Worm (Caenorhabditis elegans) whole organism, L1 larva: ENCODE data around the gene C23G10.1.

Experiments used
- C04F5.9 ChIP-seq: sonication (generic microtip); optimal IDR thresholded peaks from 2 replicates; lab custom pipeline; 2016; ENCODE audit warnings: missing genetic modification characterization, missing compliant biosample characterization
- Y116A8C.19 ChIP-seq: sonication (generic microtip); optimal IDR thresholded peaks from 2 replicates; lab custom pipeline; 2016; ENCODE audit warnings: missing compliant biosample characterization, missing genetic modification characterization, borderline replicate concordance
- aha-1 ChIP-seq: fragments of 150-350 bp; optimal IDR thresholded peaks from 2 replicates; lab custom pipeline; 2014; ENCODE audit warnings: missing biosample characterization, missing genetic modification characterization
- alr-1 ChIP-seq: fragments of 200-800 bp; sonication (Bioruptor generic); optimal IDR thresholded peaks from 2 replicates; lab custom pipeline; 2018; ENCODE audit warnings: borderline replicate concordance, mild to moderate bottlenecking, missing genetic modification characterization, missing compliant biosample characterization
- ama-1 ChIP-seq: fragments of 150-350 bp; optimal IDR thresholded peaks from 2 replicates; lab custom pipeline; 2014
- blmp-1 ChIP-seq: fragments of 150-350 bp; optimal IDR thresholded peaks from 2 replicates; lab custom pipeline; 2014; ENCODE audit warnings: missing biosample characterization, missing genetic modification characterization
- ceh-63 ChIP-seq: fragments of 200-800 bp; sonication (Bioruptor generic); optimal IDR thresholded peaks from 2 replicates; lab custom pipeline; 2018; ENCODE audit warnings: mild to moderate bottlenecking, missing genetic modification characterization, missing compliant biosample characterization
- ceh-8 ChIP-seq: fragments of 200-800 bp; sonication (Bioruptor generic); optimal IDR thresholded peaks from 2 replicates; lab custom pipeline; 2018; ENCODE audit warnings: mild to moderate bottlenecking, missing genetic modification characterization, moderate library complexity, missing compliant biosample characterization
- ceh-82 ChIP-seq, 3 experiments: fragments of 150-350 bp in 1 of 3; sonication (generic microtip) in 2 of 3; optimal IDR thresholded peaks; 2 replicates each; lab custom pipeline; 2014 to 2017; ENCODE audit warnings: missing biosample characterization in 3 of 3, missing genetic modification characterization in 3 of 3
- efl-1 ChIP-seq, 4 experiments: fragments of 150-350 bp; optimal IDR thresholded peaks in 3 of 4; peaks in 1 of 4; 1 replicate in 1 of 4; 2 replicates in 3 of 4; lab custom pipeline; 2014; ENCODE audit warnings: missing biosample characterization in 2 of 4, missing genetic modification characterization in 2 of 4, missing genetic modification reagents in 2 of 4
- egl-13 ChIP-seq: sonication (generic microtip); optimal IDR thresholded peaks from 2 replicates; lab custom pipeline; 2016; ENCODE audit warnings: missing genotype, missing genetic modification reagents, missing genetic modification characterization, missing compliant biosample characterization
- egl-27 ChIP-seq, 2 experiments: fragments of 150-350 bp in 1 of 2; sonication (generic microtip); optimal IDR thresholded peaks; 3 replicates each; lab custom pipeline; 2017 to 2018; ENCODE audit warnings: missing biosample characterization in 2 of 2, missing genetic modification characterization in 2 of 2, missing genetic modification reagents in 2 of 2
- elt-2 ChIP-seq: sonication (generic microtip); optimal IDR thresholded peaks from 2 replicates; lab custom pipeline; 2016; ENCODE audit warnings: missing genetic modification characterization, mild to moderate bottlenecking, inconsistent platforms, missing compliant biosample characterization, missing genetic modification reagents
- elt-3 ChIP-seq, 6 experiments: fragments of 150-350 bp in 1 of 6; sonication (generic microtip); optimal IDR thresholded peaks; 2 replicates each; lab custom pipeline; 2017 to 2018; ENCODE audit warnings: missing biosample characterization in 6 of 6, missing genetic modification characterization in 6 of 6, inconsistent platforms in 1 of 6
- fkh-10 ChIP-seq: sonication (generic microtip); optimal IDR thresholded peaks from 2 replicates; lab custom pipeline; 2017; ENCODE audit warnings: missing biosample characterization, missing genetic modification reagents, missing genetic modification characterization
- fkh-4 ChIP-seq: sonication (generic microtip); optimal IDR thresholded peaks from 2 replicates; lab custom pipeline; 2016; ENCODE audit warnings: missing compliant biosample characterization, missing genetic modification characterization, borderline replicate concordance
- grh-1 ChIP-seq: fragments of 200-800 bp; sonication (Bioruptor generic); IDR thresholded peaks from 2 replicates; pipeline ENCODE4 v1.3.6; 2022; ENCODE audit warnings: missing genetic modification reagents, missing genetic modification characterization, missing compliant biosample characterization
- hlh-17 ChIP-seq: fragments of 200-800 bp; sonication (Bioruptor generic); optimal IDR thresholded peaks from 2 replicates; lab custom pipeline; 2018; ENCODE audit warnings: missing genetic modification characterization, mild to moderate bottlenecking, missing compliant biosample characterization, moderate library complexity, borderline replicate concordance
- isw-1 ChIP-seq: fragments of 200-800 bp; sonication (Bioruptor generic); IDR thresholded peaks from 2 replicates; pipeline ENCODE4 v1.3.6; 2022; ENCODE audit warnings: missing genetic modification characterization, missing compliant biosample characterization
- jun-1 ChIP-seq: fragments of 150-350 bp; optimal IDR thresholded peaks from 2 replicates; lab custom pipeline; 2014; ENCODE audit warnings: missing biosample characterization, missing genetic modification reagents, missing genetic modification characterization
- lin-15B ChIP-seq: fragments of 150-350 bp; sonication (generic microtip); optimal IDR thresholded peaks from 3 replicates; lab custom pipeline; 2014; ENCODE audit warnings: missing biosample characterization, missing genetic modification characterization
- lir-3 ChIP-seq: sonication (generic microtip); optimal IDR thresholded peaks from 2 replicates; lab custom pipeline; 2016; ENCODE audit warnings: mild to moderate bottlenecking, missing genetic modification characterization, moderate library complexity, missing compliant biosample characterization; ENCODE audit not compliant: poor library complexity
- mdl-1 ChIP-seq, 2 experiments: fragments of 150-350 bp; optimal IDR thresholded peaks; 2 replicates each; lab custom pipeline; 2014 to 2017; ENCODE audit warnings: missing biosample characterization in 2 of 2, missing genetic modification characterization in 2 of 2, inconsistent platforms in 1 of 2
- mef-2 ChIP-seq: fragments of 150-350 bp; optimal IDR thresholded peaks from 2 replicates; lab custom pipeline; 2014; ENCODE audit warnings: missing biosample characterization, missing genetic modification characterization
- nhr-12 ChIP-seq: sonication (generic microtip); optimal IDR thresholded peaks from 2 replicates; lab custom pipeline; 2017; ENCODE audit warnings: missing biosample characterization, missing genetic modification characterization
- nhr-20 ChIP-seq: sonication (generic microtip); optimal IDR thresholded peaks from 2 replicates; lab custom pipeline; 2016; ENCODE audit warnings: mild to moderate bottlenecking, missing genetic modification characterization, missing compliant biosample characterization
- nhr-77 ChIP-seq: fragments of 150-350 bp; optimal IDR thresholded peaks from 2 replicates; lab custom pipeline; 2014; ENCODE audit warnings: missing biosample characterization, missing genetic modification characterization
- nhr-90 ChIP-seq: sonication (generic microtip); optimal IDR thresholded peaks from 2 replicates; lab custom pipeline; 2016; ENCODE audit warnings: mild to moderate bottlenecking, missing genetic modification characterization, missing compliant biosample characterization; ENCODE audit not compliant: poor library complexity
- pag-3 ChIP-seq: sonication (generic microtip); optimal IDR thresholded peaks from 2 replicates; lab custom pipeline; 2017; ENCODE audit warnings: missing genetic modification characterization, mild to moderate bottlenecking, missing compliant biosample characterization, antibody characterized with exemption, borderline replicate concordance; ENCODE audit not compliant: insufficient read depth
- snu-23 ChIP-seq: sonication (generic microtip); optimal IDR thresholded peaks from 2 replicates; lab custom pipeline; 2016; ENCODE audit warnings: missing genetic modification characterization, missing compliant biosample characterization
- sox-4 ChIP-seq: sonication (generic microtip); optimal IDR thresholded peaks from 2 replicates; lab custom pipeline; 2016; ENCODE audit warnings: missing genetic modification characterization, missing compliant biosample characterization
- sptf-1 ChIP-seq: fragments of 150-350 bp; optimal IDR thresholded peaks from 2 replicates; lab custom pipeline; 2014; ENCODE audit warnings: missing biosample characterization, missing genetic modification characterization
- unc-30 ChIP-seq: sonication (generic microtip); optimal IDR thresholded peaks from 2 replicates; lab custom pipeline; 2017; ENCODE audit warnings: missing biosample characterization, missing genetic modification characterization
- unc-86 ChIP-seq: sonication (generic microtip); optimal IDR thresholded peaks from 2 replicates; lab custom pipeline; 2016; ENCODE audit warnings: missing genetic modification characterization, missing compliant biosample characterization
- xbp-1 ChIP-seq: sonication (generic microtip); optimal IDR thresholded peaks from 2 replicates; lab custom pipeline; 2016; ENCODE audit warnings: missing genetic modification characterization, missing compliant biosample characterization
- zag-1 ChIP-seq: fragments of 150-350 bp; optimal IDR thresholded peaks from 2 replicates; lab custom pipeline; 2014; ENCODE audit warnings: missing biosample characterization, missing genetic modification characterization
- ztf-4 ChIP-seq: fragments of 150-350 bp; optimal IDR thresholded peaks from 2 replicates; lab custom pipeline; 2014; ENCODE audit warnings: missing biosample characterization, missing genetic modification characterization

The C23G10.1 gene

DNA sequence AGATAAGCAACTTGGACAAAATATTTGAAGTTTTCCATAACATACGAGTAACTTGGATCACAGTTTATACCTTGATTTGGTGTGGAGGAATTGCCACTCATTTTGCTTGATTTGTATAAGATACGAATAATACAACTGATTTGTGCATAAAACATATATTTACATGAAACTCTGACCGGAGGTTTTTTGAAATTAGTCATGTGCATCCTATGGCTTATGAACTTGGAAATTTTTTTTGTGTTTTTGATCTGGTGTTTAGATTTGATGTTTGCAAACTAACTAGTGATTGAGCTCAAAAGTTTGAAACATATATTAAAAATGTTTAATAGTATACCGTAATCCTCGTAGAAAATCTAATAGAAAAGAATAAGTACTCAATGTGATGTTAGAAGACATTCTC lies 45.7 kb downstream of the C23G10.1 start, which contains the start of gene srg-8:
srg-8 (minus strand) TSS at position 101 of the 400 bp plus-strand sequence.
- no peak for TF ChIP-seq sox-4 (tag; lab: Kevin White, UChicago)
- TF ChIP-seq unc-86, result no peak
- TF ChIP-seq ceh-82 (tag; optimal IDR thresholded peaks at IDR 0.05; lab: Kevin White, UChicago), result no peak
- no peak for TF ChIP-seq nhr-90 (tag; lab: Kevin White, UChicago)
- TF ChIP-seq fkh-4 (tag; lab: Kevin White, UChicago), result no peak

DNA sequence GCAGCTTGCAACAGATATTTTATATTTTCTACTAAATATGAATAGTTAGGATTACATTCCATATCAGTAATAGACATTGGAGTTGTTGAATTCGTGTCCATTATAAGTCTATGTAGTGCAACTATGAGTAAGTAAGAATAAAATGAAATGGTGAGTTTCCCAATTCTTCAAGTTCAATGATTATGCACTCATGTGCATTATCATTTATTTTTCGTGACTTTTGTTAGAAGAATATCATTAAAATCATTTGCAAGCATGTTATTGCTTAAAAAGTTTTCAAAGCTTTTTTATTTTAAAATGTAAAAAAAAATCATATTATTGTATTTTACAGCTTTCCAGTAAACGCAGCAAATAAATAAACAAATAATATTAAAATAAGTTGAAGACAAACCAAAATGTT lies 47.6 kb downstream of the C23G10.1 start, which contains the start of gene srg-9:
srg-9 (minus strand) TSS at position 101 of the 400 bp plus-strand sequence.
- TF ChIP-seq pag-3 (tag; lab: Kevin White, UChicago) (no peak), xbp-1 (tag; lab: Kevin White, UChicago) (no peak), nhr-20 (tag; lab: Kevin White, UChicago) (no peak), elt-2 (tag; lab: Kevin White, UChicago) (no peak), Y116A8C.19 (tag; lab: Kevin White, UChicago) (no peak), ztf-4 (tag; lab: Kevin White, UChicago) (no peak), C04F5.9 (tag; lab: Kevin White, UChicago) (no peak), elt-3 (tag; optimal IDR thresholded peaks at IDR 0.05; lab: Kevin White, UChicago) (no peak), lir-3 (tag; lab: Kevin White, UChicago) (no peak), isw-1 (GFP tag; lab: Robert Waterston, UW) (no peak)

DNA sequence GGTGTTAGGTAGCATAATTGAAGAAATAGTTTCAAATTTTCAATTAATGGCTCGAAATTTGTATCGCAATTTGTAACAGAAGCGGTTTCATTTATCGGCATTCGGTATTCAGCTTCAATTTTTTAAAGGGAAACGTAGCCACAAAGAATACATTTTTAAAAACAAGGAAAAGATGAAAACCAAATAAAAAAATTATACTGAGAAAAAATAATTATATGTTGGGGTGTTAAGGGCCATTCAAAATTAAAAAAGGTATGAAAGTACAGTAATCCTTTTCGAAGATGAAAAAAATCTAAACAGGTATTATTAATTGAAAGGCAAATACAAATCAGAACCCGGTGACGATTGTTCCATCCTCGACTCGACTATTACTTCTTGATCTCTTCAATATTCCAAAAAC lies 49.2 kb downstream of the C23G10.1 start, which contains the start of gene srg-1:
srg-1 (minus strand) TSS at position 101 of the 400 bp plus-strand sequence.
- TF ChIP-seq aha-1 (no peak), grh-1 (GFP tag; lab: Robert Waterston, UW) (no peak), mef-2 (tag; lab: Kevin White, UChicago) (no peak), nhr-77 (no peak), ama-1 (lab: Kevin White, UChicago) (no peak), isw-1 (GFP tag; lab: Robert Waterston, UW) (no peak), lin-15B (tag; lab: Kevin White, UChicago) (no peak), C04F5.9 (tag; lab: Kevin White, UChicago) (no peak), sptf-1 (tag; lab: Kevin White, UChicago) (no peak), jun-1 (tag; lab: Kevin White, UChicago) (no peak), egl-13 (tag; lab: Kevin White, UChicago) (no peak), nhr-12 (tag; lab: Kevin White, UChicago) (no peak), unc-30 (tag; lab: Kevin White, UChicago) (no peak), ztf-4 (tag; lab: Kevin White, UChicago) (no peak)
- TF ChIP-seq, all 84 proteins: peak for 0

DNA sequence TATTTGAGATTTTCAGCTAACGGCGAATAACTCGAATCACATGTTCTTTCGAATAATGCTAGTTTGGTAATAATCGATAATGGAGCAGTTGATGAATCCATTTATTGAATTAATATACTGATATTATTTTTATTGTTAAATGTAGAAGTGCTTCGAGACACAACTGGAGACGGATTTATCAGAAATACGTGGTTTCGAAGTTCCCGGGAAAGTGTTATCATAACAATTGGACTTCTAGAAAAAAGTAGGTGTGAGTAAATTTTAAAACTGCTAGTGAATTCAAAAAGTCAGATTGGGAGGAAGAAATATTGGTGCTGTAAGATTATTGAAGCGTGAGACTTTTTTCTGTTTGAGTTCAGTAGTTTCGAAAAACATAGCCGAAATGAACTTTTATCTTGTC lies 51.0 kb downstream of the C23G10.1 start, which contains the start of gene srg-2:
srg-2 (minus strand) TSS at position 101 of the 400 bp plus-strand sequence.
- no peak for TF ChIP-seq egl-27 (tag; optimal IDR thresholded peaks at IDR 0.05; lab: Kevin White, UChicago)
- no peak for TF ChIP-seq snu-23 (GFP tag; lab: Kevin White, UChicago)
- no peak for TF ChIP-seq zag-1
- TF ChIP-seq fkh-10 (GFP tag; lab: Kevin White, UChicago), result no peak
- no peak for TF ChIP-seq ceh-8 (GFP tag; lab: Kevin White, UChicago)
- no peak for TF ChIP-seq ceh-63 (GFP tag; lab: Kevin White, UChicago)
- TF ChIP-seq mdl-1 (tag; optimal IDR thresholded peaks at IDR 0.05; lab: Kevin White, UChicago), result no peak
- no peak for TF ChIP-seq hlh-17 (GFP tag; lab: Kevin White, UChicago)
- no peak for TF ChIP-seq alr-1 (tag; lab: Kevin White, UChicago)
- TF ChIP-seq blmp-1, result no peak
- TF ChIP-seq efl-1 (optimal IDR thresholded peaks at IDR 0.05; lab: Kevin White, UChicago), result no peak
- TF ChIP-seq efl-1 (GFP tag; optimal IDR thresholded peaks at IDR 0.05 in 1 of 2; lab: Kevin White, UChicago), result no peak
